Fruit fly (Drosophila melanogaster) whole organism, embryonic: ENCODE data around the gene Abca3.

ENCODE experiments used
- Aef1 ChIP-seq: fragments of 200-800 bp; sonication (Bioruptor generic); IDR thresholded peaks from 3 replicates; pipeline ENCODE4 v1.3.6; 2022; ENCODE audit warnings: missing biosample characterization, missing genetic modification characterization
- Atf-2 ChIP-seq: fragments of 200-800 bp; sonication (Bioruptor generic); optimal IDR thresholded peaks from 2 replicates; lab custom pipeline; 2016; ENCODE audit warnings: missing biosample characterization, missing genetic modification characterization
- Atf6 ChIP-seq: fragments of 200-800 bp; sonication (Bioruptor generic); IDR thresholded peaks from 2 replicates; pipeline ENCODE4 v1.3.6; 2022; ENCODE audit warnings: missing biosample characterization, missing genetic modification characterization
- Bteb2 ChIP-seq: fragments of 200-800 bp; sonication (Bioruptor generic); optimal IDR thresholded peaks from 2 replicates; lab custom pipeline; 2016; ENCODE audit warnings: missing biosample characterization, missing genetic modification characterization
- CG10431 ChIP-seq: fragments of 200-800 bp; sonication (Bioruptor generic); optimal IDR thresholded peaks from 3 replicates; lab custom pipeline; 2018; ENCODE audit warnings: missing biosample characterization, mild to moderate bottlenecking, missing genetic modification characterization
- CG10979 ChIP-seq: fragments of 200-800 bp; sonication (Bioruptor generic); optimal IDR thresholded peaks from 2 replicates; lab custom pipeline; 2018; ENCODE audit warnings: missing biosample characterization, mild to moderate bottlenecking, missing genetic modification characterization, moderate library complexity
- CG11456 ChIP-seq: fragments of 200-800 bp; sonication (Bioruptor generic); IDR thresholded peaks from 3 replicates; pipeline ENCODE4 v1.3.6; 2022; ENCODE audit warnings: missing biosample characterization, missing genetic modification characterization
- CG11696 ChIP-seq: fragments of 200-800 bp; sonication (Bioruptor generic); IDR thresholded peaks from 2 replicates; pipeline ENCODE4 v1.3.6; 2022; ENCODE audit warnings: missing biosample characterization, missing genetic modification characterization
- CG12744 ChIP-seq: fragments of 200-800 bp; sonication (Bioruptor generic); optimal IDR thresholded peaks from 2 replicates; lab custom pipeline; 2016; ENCODE audit warnings: missing biosample characterization, missing genetic modification characterization
- CG13123 ChIP-seq: fragments of 200-800 bp; sonication (Bioruptor generic); optimal IDR thresholded peaks from 2 replicates; lab custom pipeline; 2016; ENCODE audit warnings: missing biosample characterization, missing genetic modification characterization
- CG15073 ChIP-seq: fragments of 200-800 bp; sonication (Bioruptor generic); optimal IDR thresholded peaks from 2 replicates; lab custom pipeline; 2016; ENCODE audit warnings: missing biosample characterization, missing genetic modification characterization
- CG16813 ChIP-seq: fragments of 200-800 bp; sonication (Bioruptor generic); IDR thresholded peaks from 3 replicates; pipeline ENCODE4 v1.3.6; 2022; ENCODE audit warnings: missing biosample characterization, missing genetic modification characterization; ENCODE audit not compliant: partially characterized antibody
- CG17802 ChIP-seq: fragments of 200-800 bp; sonication (Bioruptor generic); optimal IDR thresholded peaks from 2 replicates; lab custom pipeline; 2018; ENCODE audit warnings: missing biosample characterization, mild to moderate bottlenecking, missing genetic modification characterization, moderate library complexity
- CG2199 ChIP-seq: fragments of 200-800 bp; sonication (Bioruptor generic); IDR thresholded peaks from 3 replicates; pipeline ENCODE4 v1.3.6; 2022; ENCODE audit warnings: missing biosample characterization, missing genetic modification characterization
- CG2889 ChIP-seq: fragments of 200-800 bp; sonication (Bioruptor generic); IDR thresholded peaks from 3 replicates; pipeline ENCODE4 v1.3.6; 2022; ENCODE audit warnings: missing biosample characterization, missing genetic modification characterization
- CG3065 ChIP-seq: fragments of 200-800 bp; sonication (Bioruptor generic); optimal IDR thresholded peaks from 2 replicates; lab custom pipeline; 2016; ENCODE audit warnings: missing biosample characterization, missing genetic modification characterization
- CG33213 ChIP-seq: fragments of 200-800 bp; sonication (Bioruptor generic); optimal IDR thresholded peaks from 3 replicates; lab custom pipeline; 2016; ENCODE audit warnings: missing biosample characterization, missing genetic modification characterization
- CG3838 ChIP-seq: fragments of 200-800 bp; sonication (Bioruptor generic); optimal IDR thresholded peaks from 3 replicates; lab custom pipeline; 2016; ENCODE audit warnings: missing biosample characterization, missing genetic modification characterization
- CG4360 ChIP-seq: fragments of 200-800 bp; sonication (Bioruptor generic); IDR thresholded peaks from 2 replicates; pipeline ENCODE4 v1.3.6; 2022; ENCODE audit warnings: missing biosample characterization, missing genetic modification characterization
- CG6254 ChIP-seq: fragments of 200-800 bp; sonication (Bioruptor generic); optimal IDR thresholded peaks from 3 replicates; lab custom pipeline; 2017; ENCODE audit warnings: mild to moderate bottlenecking, missing biosample characterization, missing genetic modification reagents, missing genetic modification characterization
- CG8281 ChIP-seq: fragments of 200-800 bp; sonication (Bioruptor generic); optimal IDR thresholded peaks from 2 replicates; lab custom pipeline; 2018; ENCODE audit warnings: missing biosample characterization, mild to moderate bottlenecking, missing genetic modification characterization, moderate library complexity
- CG8388 ChIP-seq: fragments of 200-800 bp; sonication (Bioruptor generic); optimal IDR thresholded peaks from 2 replicates; lab custom pipeline; 2019; ENCODE audit warnings: missing biosample characterization, mild to moderate bottlenecking, missing genetic modification characterization, moderate library complexity
- CG9727 ChIP-seq: fragments of 200-800 bp; sonication (Bioruptor generic); optimal IDR thresholded peaks from 3 replicates; lab custom pipeline; 2017; ENCODE audit warnings: missing biosample characterization, mild to moderate bottlenecking, missing genetic modification characterization
- Camta ChIP-seq: fragments of 200-800 bp; sonication (Bioruptor generic); optimal IDR thresholded peaks from 2 replicates; lab custom pipeline; 2016; ENCODE audit warnings: missing biosample characterization, missing genetic modification characterization
- Dad ChIP-seq: fragments of 200-800 bp; sonication (Bioruptor generic); optimal IDR thresholded peaks from 3 replicates; lab custom pipeline; 2016; ENCODE audit warnings: missing biosample characterization, missing genetic modification characterization
- Dfd ChIP-seq, 2 experiments: fragments of >200 bp; optimal IDR thresholded peaks; 2 replicates each; lab custom pipeline; 2017; ENCODE audit warnings: missing biosample characterization in 2 of 2, missing genetic modification characterization in 2 of 2
- Dll ChIP-seq: fragments of 200-800 bp; sonication (Bioruptor generic); IDR thresholded peaks from 4 replicates; pipeline ENCODE4 v1.3.6; 2022; ENCODE audit warnings: missing biosample characterization, missing genetic modification characterization; ENCODE audit not compliant: partially characterized antibody
- Doc3 ChIP-seq: fragments of 200-800 bp; sonication (Bioruptor generic); IDR thresholded peaks from 3 replicates; pipeline ENCODE4 v1.3.6; 2022; ENCODE audit warnings: missing biosample characterization, missing genetic modification characterization; ENCODE audit not compliant: partially characterized antibody
- HHEX ChIP-seq: fragments of 200-800 bp; sonication (Bioruptor generic); optimal IDR thresholded peaks from 3 replicates; lab custom pipeline; 2017; ENCODE audit warnings: missing biosample characterization, mild to moderate bottlenecking, missing genetic modification characterization, missing genetic modification reagents
- Hey ChIP-seq: fragments of 200-800 bp; sonication (Bioruptor generic); optimal IDR thresholded peaks from 3 replicates; lab custom pipeline; 2018; ENCODE audit warnings: missing biosample characterization, mild to moderate bottlenecking, missing genetic modification characterization
- Hr39 ChIP-seq: fragments of >200 bp; optimal IDR thresholded peaks from 2 replicates; lab custom pipeline; 2017
- Opbp ChIP-seq: fragments of 200-800 bp; sonication (Bioruptor generic); IDR thresholded peaks from 3 replicates; pipeline ENCODE4 v1.3.6; 2022; ENCODE audit warnings: missing biosample characterization, missing genetic modification characterization; ENCODE audit not compliant: partially characterized antibody
- Poxn ChIP-seq: fragments of 200-800 bp; sonication (Bioruptor generic); IDR thresholded peaks from 2 replicates; pipeline ENCODE4 v1.3.6; 2022; ENCODE audit warnings: missing biosample characterization, missing genetic modification characterization
- Stat92E ChIP-seq, 3 experiments: fragments of >200 bp in 2 of 3; fragments of 200-800 bp in 1 of 3; sonication (Bioruptor generic) in 1 of 3; optimal IDR thresholded peaks; 2 replicates each; lab custom pipeline; 2017 to 2019; ENCODE audit warnings: missing biosample characterization in 3 of 3, missing genetic modification characterization in 3 of 3, mild to moderate bottlenecking in 1 of 3, moderate library complexity in 1 of 3
- Trl ChIP-seq, 3 experiments: fragments of >200 bp in 2 of 3; fragments of 200-800 bp in 1 of 3; sonication (Bioruptor generic) in 1 of 3; optimal IDR thresholded peaks; 2 replicates in 1 of 3; 3 replicates in 2 of 3; lab custom pipeline; 2016 to 2017; ENCODE audit warnings: missing biosample characterization in 1 of 3, missing genetic modification characterization in 1 of 3
- Usf ChIP-seq: fragments of 200-800 bp; sonication (Bioruptor generic); optimal IDR thresholded peaks from 2 replicates; lab custom pipeline; 2017; ENCODE audit warnings: missing genotype, missing biosample characterization, missing genetic modification characterization
- ewg ChIP-seq: fragments of 200-800 bp; sonication (Bioruptor generic); optimal IDR thresholded peaks from 3 replicates; lab custom pipeline; 2017; ENCODE audit warnings: mild to moderate bottlenecking, missing biosample characterization, missing genetic modification reagents, missing genetic modification characterization
- eyg ChIP-seq: fragments of 200-800 bp; sonication (Bioruptor generic); optimal IDR thresholded peaks from 3 replicates; lab custom pipeline; 2016; ENCODE audit warnings: missing biosample characterization, missing genetic modification characterization
- nerfin-2 ChIP-seq: fragments of 200-800 bp; sonication (Bioruptor generic); IDR thresholded peaks from 2 replicates; pipeline ENCODE4 v1.3.6; 2022; ENCODE audit warnings: missing biosample characterization, missing genetic modification characterization; ENCODE audit not compliant: partially characterized antibody
- pita ChIP-seq: fragments of 200-800 bp; sonication (Bioruptor generic); optimal IDR thresholded peaks from 2 replicates; lab custom pipeline; 2017; ENCODE audit warnings: missing biosample characterization, mild to moderate bottlenecking, missing genetic modification characterization
- schlank ChIP-seq: fragments of 200-800 bp; sonication (Bioruptor generic); optimal IDR thresholded peaks from 2 replicates; lab custom pipeline; 2018; ENCODE audit warnings: missing biosample characterization, mild to moderate bottlenecking, missing genetic modification characterization
- scrt ChIP-seq: fragments of 200-800 bp; sonication (Bioruptor generic); optimal IDR thresholded peaks from 2 replicates; lab custom pipeline; 2018; ENCODE audit warnings: missing biosample characterization, mild to moderate bottlenecking, missing genetic modification characterization, moderate library complexity
- sd ChIP-seq: fragments of 200-800 bp; sonication (Bioruptor generic); optimal IDR thresholded peaks from 3 replicates; lab custom pipeline; 2018; ENCODE audit warnings: missing biosample characterization, mild to moderate bottlenecking, missing genetic modification characterization, moderate library complexity
- sr ChIP-seq: fragments of 200-800 bp; sonication (Bioruptor generic); IDR thresholded peaks from 3 replicates; pipeline ENCODE4 v1.3.6; 2022; ENCODE audit warnings: missing biosample characterization, missing genetic modification characterization
- ssp ChIP-seq: fragments of 200-800 bp; sonication (Bioruptor generic); IDR thresholded peaks from 2 replicates; pipeline ENCODE4 v1.3.6; 2022; ENCODE audit warnings: missing biosample characterization, missing genetic modification characterization
- sug ChIP-seq: fragments of 200-800 bp; optimal IDR thresholded peaks from 2 replicates; lab custom pipeline; 2019; ENCODE audit warnings: missing biosample characterization, mild to moderate bottlenecking, missing genetic modification characterization, moderate library complexity
- trh ChIP-seq: fragments of 200-800 bp; sonication (Bioruptor generic); optimal IDR thresholded peaks from 2 replicates; lab custom pipeline; 2016; ENCODE audit warnings: missing biosample characterization, missing genetic modification characterization
- ttk ChIP-seq: fragments of 200-800 bp; sonication (Bioruptor generic); IDR thresholded peaks from 2 replicates; pipeline ENCODE4 v2.1.2; 2022; ENCODE audit warnings: missing biosample characterization, missing genetic modification characterization
- vfl ChIP-seq: fragments of 200-800 bp; sonication (Bioruptor generic); optimal IDR thresholded peaks from 2 replicates; lab custom pipeline; 2016; ENCODE audit warnings: missing biosample characterization, missing genetic modification characterization
- zen2 ChIP-seq: fragments of 200-800 bp; sonication (Bioruptor generic); IDR thresholded peaks from 3 replicates; pipeline ENCODE4 v1.3.6; 2022; ENCODE audit warnings: missing biosample characterization, missing genetic modification characterization; ENCODE audit not compliant: partially characterized antibody

The Abca3 gene

dm6 chrX:21349800-21350309, 43.4 kb upstream of the Abca3 start, which contains the start of the genes peng and sol (continued):
- peak; percentile 56 for TF ChIP-seq Aef1 (GFP tag; lab: Robert Waterston, UW)
- peak; percentile 68; the same call in 1 of the 2 replicates for TF ChIP-seq Atf6 (GFP tag; lab: Robert Waterston, UW)
- no peak for TF ChIP-seq CG11696
- TF ChIP-seq CG3838 (GFP tag; lab: Kevin White, UChicago) = peak; percentile 2
- no peak for TF ChIP-seq Doc3
- no peak for TF ChIP-seq CG17802 (tag; lab: Kevin White, UChicago)
- peak; percentile 27 for TF ChIP-seq scrt (GFP tag; lab: Kevin White, UChicago)
- TF ChIP-seq CG10979 (tag; lab: Kevin White, UChicago) = peak; percentile 55
- peak; percentile 71 for TF ChIP-seq Camta
- peak; percentile 21 for TF ChIP-seq CG10431
- peak; percentile 64 for TF ChIP-seq Bteb2 (GFP tag; lab: Kevin White, UChicago)
- TF ChIP-seq trh = peak; percentile 46
- no peak for TF ChIP-seq pita (GFP tag; lab: Kevin White, UChicago)
- no peak for TF ChIP-seq Opbp (GFP tag; lab: Robert Waterston, UW)
- TF ChIP-seq Dad (GFP tag; lab: Kevin White, UChicago) = peak; percentile 33
- TF ChIP-seq Poxn = no peak
- peak; percentile 84 for TF ChIP-seq CG9727 (GFP tag; lab: Kevin White, UChicago)
- TF ChIP-seq CG6254 = no peak
- no peak for TF ChIP-seq CG15073
- TF ChIP-seq CG4360 = no peak
- no peak for TF ChIP-seq ttk
- TF ChIP-seq Hey (tag; lab: Kevin White, UChicago) = no peak
- no peak for TF ChIP-seq sr (GFP tag; lab: Robert Waterston, UW)
- no peak for TF ChIP-seq nerfin-2
- TF ChIP-seq Dll (GFP tag; lab: Robert Waterston, UW) = 0 out of 4 replicates have a peak, but pooled peaks have one; percentile 30
- TF ChIP-seq Stat92E (GFP tag; optimal IDR thresholded peaks at IDR 0.05; lab: Kevin White, UChicago) = no peak
- peak; percentile 73 for TF ChIP-seq CG33213 (GFP tag; lab: Kevin White, UChicago)
- TF ChIP-seq HHEX (GFP tag; lab: Kevin White, UChicago) = peak; percentile 75
- TF ChIP-seq Trl (optimal IDR thresholded peaks at IDR 0.05; lab: Kevin White, UChicago) = no peak
- TF ChIP-seq Trl (GFP tag; optimal IDR thresholded peaks at IDR 0.05; lab: Kevin White, UChicago) = peak; percentile 58
- TF ChIP-seq CG11456 = no peak; the same call in 2 of the 3 replicates
- TF ChIP-seq Atf-2 (GFP tag; lab: Kevin White, UChicago) = peak; percentile 69
- peak; percentile 47 for TF ChIP-seq ewg
- TF ChIP-seq CG2199 (GFP tag; lab: Robert Waterston, UW) = no peak
- TF ChIP-seq CG13123 (GFP tag; lab: Kevin White, UChicago) = peak; percentile 53
- TF ChIP-seq vfl = peak; percentile 36
- peak; percentile 61 for TF ChIP-seq CG8388 (GFP tag; lab: Kevin White, UChicago)
- no peak; the same call in 2 of the 3 replicates for TF ChIP-seq zen2 (GFP tag; lab: Robert Waterston, UW)
- peak; percentile 46 for TF ChIP-seq CG12744 (GFP tag; lab: Kevin White, UChicago)
- no peak for TF ChIP-seq sd (tag; lab: Kevin White, UChicago)
- no peak for TF ChIP-seq CG16813 (GFP tag; lab: Robert Waterston, UW)
- peak; percentile 38 for TF ChIP-seq CG8281 (tag; lab: Kevin White, UChicago)
- peak; percentile 63 for TF ChIP-seq Usf (GFP tag; lab: Kevin White, UChicago)
- TF ChIP-seq Hr39 (lab: Kevin White, UChicago) = no peak
- TF ChIP-seq ssp (GFP tag; lab: Robert Waterston, UW) = peak; percentile 51; the same call in 1 of the 2 replicates
- no peak for TF ChIP-seq Dfd (GFP tag; optimal IDR thresholded peaks at IDR 0.05; lab: Kevin White, UChicago)
- TF ChIP-seq schlank = peak; percentile 47
- TF ChIP-seq sug (tag; lab: Kevin White, UChicago) = peak; percentile 44
- peak; percentile 65; the same call in 1 of the 3 replicates for TF ChIP-seq CG2889
- TF ChIP-seq eyg (GFP tag; lab: Kevin White, UChicago) = peak; percentile 36
- TF ChIP-seq CG3065 (GFP tag; lab: Kevin White, UChicago) = peak; percentile 7
